Fruit fly (Drosophila melanogaster) whole organism, embryonic: ENCODE measurements around the gene Trf4-1.

Experiments used
- Antp ChIP-seq: fragments of 200-800 bp; sonication (Bioruptor generic); optimal IDR thresholded peaks from 3 replicates; lab custom pipeline; 2016; ENCODE audit warnings: missing biosample characterization, missing genetic modification characterization
- CG10321 ChIP-seq: fragments of 200-800 bp; sonication (Bioruptor generic); IDR thresholded peaks from 2 replicates; pipeline ENCODE4 v1.3.6; 2022; ENCODE audit warnings: missing biosample characterization, missing genetic modification characterization
- CG10366 ChIP-seq: fragments of 200-800 bp; sonication (Bioruptor generic); IDR thresholded peaks from 2 replicates; pipeline ENCODE4 v1.3.6; 2022; ENCODE audit warnings: missing biosample characterization, missing genetic modification characterization
- CG10979 ChIP-seq: fragments of 200-800 bp; sonication (Bioruptor generic); optimal IDR thresholded peaks from 2 replicates; lab custom pipeline; 2018; ENCODE audit warnings: missing biosample characterization, mild to moderate bottlenecking, missing genetic modification characterization, moderate library complexity
- CG11247 ChIP-seq: fragments of 200-800 bp; sonication (Bioruptor generic); IDR thresholded peaks from 2 replicates; pipeline ENCODE4 v1.3.6; 2022; ENCODE audit warnings: missing biosample characterization, missing genetic modification characterization
- CG13287 ChIP-seq: fragments of 200-800 bp; sonication (Bioruptor generic); IDR thresholded peaks from 2 replicates; pipeline ENCODE4 v1.3.6; 2022; ENCODE audit warnings: missing biosample characterization, missing genetic modification characterization; ENCODE audit not compliant: partially characterized antibody
- CG14965 ChIP-seq: fragments of 200-800 bp; sonication (Bioruptor generic); optimal IDR thresholded peaks from 2 replicates; lab custom pipeline; 2016; ENCODE audit warnings: missing biosample characterization, missing genetic modification characterization, borderline replicate concordance
- CG15479 ChIP-seq: fragments of 200-800 bp; sonication (Bioruptor generic); optimal IDR thresholded peaks from 3 replicates; lab custom pipeline; 2019; ENCODE audit warnings: missing biosample characterization, mild to moderate bottlenecking, missing genetic modification characterization, moderate library complexity
- CG15514 ChIP-seq: fragments of 200-800 bp; sonication (Bioruptor generic); optimal IDR thresholded peaks from 3 replicates; lab custom pipeline; 2017; ENCODE audit warnings: missing biosample characterization, missing genetic modification characterization, mild to moderate bottlenecking, moderate library complexity, missing genetic modification reagents
- CG16813 ChIP-seq: fragments of 200-800 bp; sonication (Bioruptor generic); IDR thresholded peaks from 3 replicates; pipeline ENCODE4 v1.3.6; 2022; ENCODE audit warnings: missing biosample characterization, missing genetic modification characterization; ENCODE audit not compliant: partially characterized antibody
- CG16815 ChIP-seq: fragments of 200-800 bp; sonication (Bioruptor generic); optimal IDR thresholded peaks from 3 replicates; lab custom pipeline; 2017; ENCODE audit warnings: missing biosample characterization, mild to moderate bottlenecking, missing genetic modification characterization
- CG2712 ChIP-seq: fragments of 200-800 bp; optimal IDR thresholded peaks from 3 replicates; lab custom pipeline; 2019; ENCODE audit warnings: missing biosample characterization, mild to moderate bottlenecking, missing genetic modification characterization, moderate library complexity
- CG30020 ChIP-seq: fragments of 200-800 bp; optimal IDR thresholded peaks from 2 replicates; lab custom pipeline; 2019; ENCODE audit warnings: missing biosample characterization, mild to moderate bottlenecking, missing genetic modification characterization, moderate library complexity
- CG3065 ChIP-seq: fragments of 200-800 bp; sonication (Bioruptor generic); optimal IDR thresholded peaks from 2 replicates; lab custom pipeline; 2016; ENCODE audit warnings: missing biosample characterization, missing genetic modification characterization
- CG31224 ChIP-seq: fragments of 200-800 bp; sonication (Bioruptor generic); IDR thresholded peaks from 2 replicates; pipeline ENCODE4 v1.3.6; 2022; ENCODE audit warnings: missing biosample characterization, missing genetic modification characterization
- CG33557 ChIP-seq: fragments of 200-800 bp; sonication (Bioruptor generic); optimal IDR thresholded peaks from 2 replicates; lab custom pipeline; 2019; ENCODE audit warnings: missing biosample characterization, mild to moderate bottlenecking, missing genetic modification characterization, moderate library complexity
- CG34224 ChIP-seq: fragments of 200-800 bp; sonication (Bioruptor generic); IDR thresholded peaks from 3 replicates; pipeline ENCODE4 v1.3.6; 2022; ENCODE audit warnings: missing biosample characterization, missing genetic modification characterization; ENCODE audit not compliant: partially characterized antibody
- CG43689 ChIP-seq: fragments of 200-800 bp; sonication (Bioruptor generic); IDR thresholded peaks from 2 replicates; pipeline ENCODE4 v1.3.6; 2022; ENCODE audit warnings: missing biosample characterization, missing genetic modification characterization
- CG4424 ChIP-seq: fragments of 200-800 bp; sonication (Bioruptor generic); optimal IDR thresholded peaks from 3 replicates; lab custom pipeline; 2016; ENCODE audit warnings: missing biosample characterization, missing genetic modification characterization
- CG9817 ChIP-seq: fragments of 200-800 bp; sonication (Bioruptor generic); optimal IDR thresholded peaks from 2 replicates; lab custom pipeline; 2018; ENCODE audit warnings: missing biosample characterization, mild to moderate bottlenecking, missing genetic modification characterization, moderate library complexity
- Camta ChIP-seq: fragments of 200-800 bp; sonication (Bioruptor generic); optimal IDR thresholded peaks from 2 replicates; lab custom pipeline; 2016; ENCODE audit warnings: missing biosample characterization, missing genetic modification characterization
- D ChIP-seq, 2 experiments: fragments of 200-800 bp in 1 of 2; fragments of >200 bp in 1 of 2; sonication (Bioruptor generic) in 1 of 2; optimal IDR thresholded peaks; 2 replicates in 1 of 2; 3 replicates in 1 of 2; lab custom pipeline; 2017; ENCODE audit warnings: mild to moderate bottlenecking in 1 of 2, missing biosample characterization in 1 of 2, missing genetic modification characterization in 1 of 2, missing genetic modification reagents in 1 of 2
- Dip3 ChIP-seq: fragments of 200-800 bp; sonication (Bioruptor generic); optimal IDR thresholded peaks from 3 replicates; lab custom pipeline; 2016; ENCODE audit warnings: missing biosample characterization, missing genetic modification characterization
- Fer3 ChIP-seq: fragments of 200-800 bp; sonication (Bioruptor generic); optimal IDR thresholded peaks from 2 replicates; lab custom pipeline; 2018; ENCODE audit warnings: missing biosample characterization, mild to moderate bottlenecking, missing genetic modification characterization, moderate library complexity
- H15 ChIP-seq: fragments of 200-800 bp; sonication (Bioruptor generic); IDR thresholded peaks from 3 replicates; pipeline ENCODE4 v1.3.6; 2022; ENCODE audit warnings: missing biosample characterization, missing genetic modification characterization
- Hey ChIP-seq: fragments of 200-800 bp; sonication (Bioruptor generic); optimal IDR thresholded peaks from 3 replicates; lab custom pipeline; 2018; ENCODE audit warnings: missing biosample characterization, mild to moderate bottlenecking, missing genetic modification characterization
- Hmx ChIP-seq: fragments of 200-800 bp; sonication (Bioruptor generic); optimal IDR thresholded peaks from 2 replicates; lab custom pipeline; 2016; ENCODE audit warnings: missing biosample characterization, missing genetic modification characterization
- Hr39 ChIP-seq: fragments of >200 bp; optimal IDR thresholded peaks from 2 replicates; lab custom pipeline; 2017
- Mad ChIP-seq: fragments of 200-800 bp; sonication (Bioruptor generic); optimal IDR thresholded peaks from 2 replicates; lab custom pipeline; 2016; ENCODE audit warnings: missing biosample characterization, missing genetic modification characterization
- NK7.1 ChIP-seq: fragments of 200-800 bp; sonication (Bioruptor generic); optimal IDR thresholded peaks from 3 replicates; lab custom pipeline; 2016; ENCODE audit warnings: missing biosample characterization, missing genetic modification characterization
- Neu2 ChIP-seq: fragments of 200-800 bp; sonication (Bioruptor generic); optimal IDR thresholded peaks from 3 replicates; lab custom pipeline; 2016; ENCODE audit warnings: missing biosample characterization, missing genetic modification characterization, borderline replicate concordance
- Oaz ChIP-seq: fragments of 200-800 bp; sonication (Bioruptor generic); IDR thresholded peaks from 2 replicates; pipeline ENCODE4 v1.3.6; 2022; ENCODE audit warnings: missing biosample characterization, missing genetic modification characterization
- Opbp ChIP-seq: fragments of 200-800 bp; sonication (Bioruptor generic); IDR thresholded peaks from 3 replicates; pipeline ENCODE4 v1.3.6; 2022; ENCODE audit warnings: missing biosample characterization, missing genetic modification characterization; ENCODE audit not compliant: partially characterized antibody
- Sox102F ChIP-seq: fragments of 200-800 bp; sonication (Bioruptor generic); optimal IDR thresholded peaks from 2 replicates; lab custom pipeline; 2018; ENCODE audit warnings: missing biosample characterization, mild to moderate bottlenecking, missing genetic modification characterization, moderate library complexity
- TFAM ChIP-seq: fragments of 200-800 bp; sonication (Bioruptor generic); optimal IDR thresholded peaks from 2 replicates; lab custom pipeline; 2017; ENCODE audit warnings: missing biosample characterization, missing genetic modification characterization, inconsistent platforms
- ase ChIP-seq: fragments of 200-800 bp; sonication (Bioruptor generic); IDR thresholded peaks from 3 replicates; pipeline ENCODE4 v1.3.6; 2022; ENCODE audit warnings: missing biosample characterization, missing genetic modification characterization
- bigmax ChIP-seq: fragments of 200-800 bp; sonication (Bioruptor generic); optimal IDR thresholded peaks from 2 replicates; lab custom pipeline; 2018; ENCODE audit warnings: missing biosample characterization, mild to moderate bottlenecking, missing genetic modification characterization
- br ChIP-seq: fragments of >200 bp; optimal IDR thresholded peaks from 2 replicates; lab custom pipeline; 2017
- bsh ChIP-seq, 2 experiments: fragments of 200-800 bp; sonication (Bioruptor generic); optimal IDR thresholded peaks; 2 replicates each; lab custom pipeline; 2017 to 2018; ENCODE audit warnings: mild to moderate bottlenecking in 2 of 2, missing biosample characterization in 2 of 2, missing genetic modification characterization in 2 of 2, moderate library complexity in 1 of 2
- cg ChIP-seq: fragments of 200-800 bp; sonication (Bioruptor generic); optimal IDR thresholded peaks from 3 replicates; lab custom pipeline; 2019; ENCODE audit warnings: missing biosample characterization, mild to moderate bottlenecking, missing genetic modification characterization, moderate library complexity
- crc ChIP-seq: fragments of 200-800 bp; sonication (Bioruptor generic); optimal IDR thresholded peaks from 2 replicates; lab custom pipeline; 2016; ENCODE audit warnings: missing biosample characterization, missing genetic modification characterization
- dan ChIP-seq: fragments of 200-800 bp; sonication (Bioruptor generic); IDR thresholded peaks from 2 replicates; pipeline ENCODE4 v1.3.6; 2022; ENCODE audit warnings: missing biosample characterization, missing genetic modification characterization
- fd96Cb ChIP-seq: fragments of 200-800 bp; sonication (Bioruptor generic); optimal IDR thresholded peaks from 2 replicates; lab custom pipeline; 2018; ENCODE audit warnings: missing biosample characterization, mild to moderate bottlenecking, missing genetic modification characterization, moderate library complexity
- gsb ChIP-seq: fragments of 200-800 bp; sonication (Bioruptor generic); IDR thresholded peaks from 2 replicates; pipeline ENCODE4 v1.3.6; 2022; ENCODE audit warnings: missing biosample characterization, missing genetic modification characterization
- hbn ChIP-seq: fragments of 200-800 bp; sonication (Bioruptor generic); IDR thresholded peaks from 2 replicates; pipeline ENCODE4 v1.3.6; 2022; ENCODE audit warnings: missing biosample characterization, missing genetic modification characterization; ENCODE audit not compliant: partially characterized antibody
- klu ChIP-seq: fragments of 200-800 bp; sonication (Bioruptor generic); IDR thresholded peaks from 2 replicates; pipeline ENCODE4 v1.3.6; 2022; ENCODE audit warnings: missing biosample characterization, missing genetic modification characterization
- sqz ChIP-seq: fragments of 200-800 bp; sonication (Bioruptor generic); optimal IDR thresholded peaks from 3 replicates; lab custom pipeline; 2018; ENCODE audit warnings: missing biosample characterization, mild to moderate bottlenecking, missing genetic modification characterization
- tup ChIP-seq: fragments of 200-800 bp; sonication (Bioruptor generic); optimal IDR thresholded peaks from 2 replicates; lab custom pipeline; 2016; ENCODE audit warnings: missing biosample characterization, mild to moderate bottlenecking, missing genetic modification characterization, moderate library complexity
- usp ChIP-seq: fragments of >200 bp; optimal IDR thresholded peaks from 2 replicates; lab custom pipeline; 2017; ENCODE audit warnings: missing biosample characterization, missing genetic modification characterization
- zen ChIP-seq: fragments of 200-800 bp; sonication (Bioruptor generic); optimal IDR thresholded peaks from 3 replicates; lab custom pipeline; 2018; ENCODE audit warnings: missing biosample characterization, mild to moderate bottlenecking, missing genetic modification characterization, moderate library complexity

Trf4-1 gene

dm6 chrX:8574672-8575350 is 14.7 kb downstream of the Trf4-1 start (continued):
- peak; percentile 36 for TF ChIP-seq CG15479 (GFP tag; lab: Kevin White, UChicago)
- TF ChIP-seq cg, result no peak
- TF ChIP-seq zen (tag; lab: Kevin White, UChicago), result no peak
- no peak for TF ChIP-seq fd96Cb
- no peak for TF ChIP-seq klu (GFP tag; lab: Robert Waterston, UW)
- peak; percentile 7 for TF ChIP-seq NK7.1
- TF ChIP-seq crc (GFP tag; lab: Kevin White, UChicago), result no peak
- no peak for TF ChIP-seq Dip3
- TF ChIP-seq Opbp (GFP tag; lab: Robert Waterston, UW), result no peak
- TF ChIP-seq Fer3 (tag; lab: Kevin White, UChicago), result peak; percentile 33
- TF ChIP-seq CG33557, result no peak
- peak; percentile 30 for TF ChIP-seq Sox102F
- TF ChIP-seq H15 (GFP tag; lab: Robert Waterston, UW), result no peak
- TF ChIP-seq CG15514 (GFP tag; lab: Kevin White, UChicago), result peak; percentile 38
- no peak for TF ChIP-seq CG30020 (tag; lab: Kevin White, UChicago)
- TF ChIP-seq CG3065 (GFP tag; lab: Kevin White, UChicago), result no peak
- TF ChIP-seq usp (GFP tag; lab: Kevin White, UChicago), result no peak
- no peak for TF ChIP-seq br (lab: Kevin White, UChicago)
- TF ChIP-seq Mad (GFP tag; lab: Kevin White, UChicago), result no peak
- TF ChIP-seq CG14965 (GFP tag; lab: Kevin White, UChicago), result no peak
- peak; percentile 45 for TF ChIP-seq CG9817 (tag; lab: Kevin White, UChicago)
- no peak for TF ChIP-seq tup (GFP tag; lab: Kevin White, UChicago)
- TF ChIP-seq CG31224 (GFP tag; lab: Robert Waterston, UW), result no peak
- no peak for TF ChIP-seq CG11247 (GFP tag; lab: Robert Waterston, UW)
- TF ChIP-seq dan (GFP tag; lab: Robert Waterston, UW), result no peak
- TF ChIP-seq sqz (GFP tag; lab: Kevin White, UChicago), result no peak
- TF ChIP-seq bsh (GFP tag; optimal IDR thresholded peaks at IDR 0.05; lab: Kevin White, UChicago), result peak in 1 of 2 experiments; percentile 8
- TF ChIP-seq TFAM (GFP tag; lab: Kevin White, UChicago), result no peak
- TF ChIP-seq bigmax (GFP tag; lab: Kevin White, UChicago), result no peak
- no peak for TF ChIP-seq CG16813 (GFP tag; lab: Robert Waterston, UW)
- no peak for TF ChIP-seq ase (GFP tag; lab: Robert Waterston, UW)
- TF ChIP-seq Camta (GFP tag; lab: Kevin White, UChicago), result no peak
- TF ChIP-seq Antp, result no peak
- TF ChIP-seq Hmx (GFP tag; lab: Kevin White, UChicago), result no peak
- TF ChIP-seq Oaz (GFP tag; lab: Robert Waterston, UW), result no peak
- TF ChIP-seq CG10979, result peak; percentile 11
- no peak for TF ChIP-seq gsb (GFP tag; lab: Robert Waterston, UW)
- no peak for TF ChIP-seq CG43689
- TF ChIP-seq CG4424 (GFP tag; lab: Kevin White, UChicago), result no peak
- peak; percentile 75 for TF ChIP-seq CG10321 (GFP tag; lab: Robert Waterston, UW)
- no peak for TF ChIP-seq hbn
- TF ChIP-seq CG13287 (GFP tag; lab: Robert Waterston, UW), result no peak
- no peak for TF ChIP-seq Neu2 (GFP tag; lab: Kevin White, UChicago)
- peak; percentile 10; the same call in 1 of the 2 replicates for TF ChIP-seq CG10366 (GFP tag; lab: Robert Waterston, UW)
- no peak for TF ChIP-seq CG34224 (GFP tag; lab: Robert Waterston, UW)
- TF ChIP-seq Hey, result no peak
- peak; percentile 27 for TF ChIP-seq CG2712
- no peak for TF ChIP-seq Hr39 (lab: Kevin White, UChicago)
- TF ChIP-seq D (optimal IDR thresholded peaks at IDR 0.05; lab: Kevin White, UChicago), result no peak
- TF ChIP-seq D (GFP tag; optimal IDR thresholded peaks at IDR 0.05; lab: Kevin White, UChicago), result peak; percentile 19
- no peak for TF ChIP-seq CG16815
